Worm (Caenorhabditis elegans): ENCODE measurements around the gene K08B5.2.

DNA sequence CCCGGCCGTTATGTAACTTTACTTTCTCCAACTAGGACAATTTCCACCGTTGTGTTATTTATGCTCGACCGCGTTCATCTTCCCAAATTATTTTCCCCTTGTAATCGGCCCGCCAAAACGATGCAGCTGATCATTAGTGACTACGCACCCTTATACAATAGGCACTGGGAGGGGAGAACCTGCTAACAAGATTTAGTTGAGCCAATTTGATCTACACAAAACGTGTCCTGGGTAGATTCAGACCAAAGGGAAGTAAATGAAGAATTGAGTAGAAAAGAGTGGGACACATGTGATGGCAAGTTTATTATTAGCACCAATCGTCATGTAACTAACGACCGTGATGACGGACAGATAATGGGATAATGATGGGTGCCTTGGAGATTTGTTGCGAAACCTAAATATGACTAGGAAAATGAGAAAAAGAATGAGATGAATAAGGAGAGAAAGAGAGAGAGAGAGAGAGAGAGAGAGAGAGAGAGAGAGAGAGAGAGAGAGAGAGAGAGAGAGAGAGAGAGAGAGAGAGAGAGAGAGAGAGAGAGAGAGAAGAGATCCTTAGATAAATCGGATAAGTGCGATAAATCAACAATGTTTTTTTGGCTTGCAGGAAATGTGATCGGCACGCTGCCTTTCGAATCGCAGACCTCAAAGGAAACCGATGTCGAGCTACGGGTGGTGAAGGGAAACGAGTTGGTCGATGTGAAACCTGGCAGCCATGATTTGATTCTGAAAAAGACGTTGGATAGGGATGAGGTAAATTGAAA is 42.0 kb upstream of the K08B5.2 start:
- TF ChIP-seq R02D3.7 (tag; optimal IDR thresholded peaks at IDR 0.05) (no peak), T26A8.4 (GFP tag; IDR thresholded peaks at IDR 0.05) (no peak), lin-13 (GFP tag; optimal IDR thresholded peaks at IDR 0.05) (no peak), pqm-1 (tag; optimal IDR thresholded peaks at IDR 0.05) (no peak), nhr-11 (tag; optimal IDR thresholded peaks at IDR 0.05) (no peak), lsy-2 (tag; optimal IDR thresholded peaks at IDR 0.05) (no peak), daf-19 (GFP tag; conservative IDR thresholded peaks at IDR 0.05) (no peak), ZK546.5 (tag; optimal IDR thresholded peaks at IDR 0.05) (no peak), ceh-82 (tag; optimal IDR thresholded peaks at IDR 0.05) (no peak), nhr-42 (GFP tag; IDR thresholded peaks at IDR 0.05) (no peak), hif-1 (tag; optimal IDR thresholded peaks at IDR 0.05) (no peak), dpl-1 (GFP tag; optimal IDR thresholded peaks at IDR 0.05) (no peak), egl-27 (tag; optimal IDR thresholded peaks at IDR 0.05) (no peak), ama-1 (optimal IDR thresholded peaks at IDR 0.05) (no peak)

Data from whole organism, L4 larva.